Worm (Caenorhabditis elegans): Measurements from ENCODE around the gene C48B4.12.

DNA sequence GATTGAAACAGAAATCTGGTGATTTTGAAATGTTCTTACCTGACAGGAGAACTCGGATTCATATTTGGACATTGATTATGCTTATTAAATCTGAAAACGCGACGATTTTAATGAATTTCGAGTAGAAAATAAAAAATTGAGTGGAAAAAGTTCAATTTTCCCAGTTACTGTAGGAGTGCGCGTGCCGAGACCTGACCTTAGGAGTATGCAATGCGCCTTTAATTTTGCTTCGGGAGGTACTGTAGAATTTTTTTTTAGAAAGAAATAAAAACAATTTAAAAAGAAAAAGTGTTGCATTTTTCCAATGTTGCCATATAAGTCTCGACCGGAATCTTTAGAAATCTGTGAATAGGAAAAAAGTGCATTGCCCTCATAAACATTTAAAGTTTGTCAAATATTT, 31.2 kb upstream of the C48B4.12 start, which contains the start of gene C48B4.11:
- TF ChIP-seq elt-1 (tag; optimal IDR thresholded peaks at IDR 0.05; ENCODE audit: borderline replicate concordance, insufficient read depth) = no peak
- TF ChIP-seq lin-13 (tag; optimal IDR thresholded peaks at IDR 0.05) = no peak
- TF ChIP-seq snpc-4 (tag; optimal IDR thresholded peaks at IDR 0.05) = no peak
- TF ChIP-seq ceh-83 (GFP tag; optimal IDR thresholded peaks at IDR 0.05) = no peak
- TF ChIP-seq mls-2 (tag; optimal IDR thresholded peaks at IDR 0.05) = no peak
- TF ChIP-seq lin-32 (GFP tag; optimal IDR thresholded peaks at IDR 0.05) = no peak
- TF ChIP-seq pha-4 (tag; optimal IDR thresholded peaks at IDR 0.05) = no peak
- TF ChIP-seq sem-2 (GFP tag; optimal IDR thresholded peaks at IDR 0.05) = no peak
- TF ChIP-seq hlh-1 (tag; optimal IDR thresholded peaks at IDR 0.05) = no peak
- TF ChIP-seq nhr-28 (tag; optimal IDR thresholded peaks at IDR 0.05) = no peak

Data from whole organism, mixed stage, embryonic.